Worm (Caenorhabditis elegans) whole organism, L1 larva: ENCODE data around the gene Y56A3A.28.

ENCODE experiments used
- C04F5.9 ChIP-seq: sonication (generic microtip); optimal IDR thresholded peaks from 2 replicates; lab custom pipeline; 2016; ENCODE audit warnings: missing genetic modification characterization, missing compliant biosample characterization
- C16A3.4 ChIP-seq: fragments of 150-350 bp; optimal IDR thresholded peaks from 2 replicates; lab custom pipeline; 2014; ENCODE audit warnings: missing biosample characterization, missing genetic modification characterization
- C34B4.2 ChIP-seq: sonication (generic microtip); optimal IDR thresholded peaks from 2 replicates; lab custom pipeline; 2017; ENCODE audit warnings: mild to moderate bottlenecking, missing genetic modification characterization, missing compliant biosample characterization
- F16B12.6 ChIP-seq: fragments of 150-350 bp; optimal IDR thresholded peaks from 2 replicates; lab custom pipeline; 2014; ENCODE audit warnings: missing biosample characterization, missing genetic modification characterization
- Y116A8C.19 ChIP-seq: sonication (generic microtip); optimal IDR thresholded peaks from 2 replicates; lab custom pipeline; 2016; ENCODE audit warnings: missing compliant biosample characterization, missing genetic modification characterization, borderline replicate concordance
- aly-2 ChIP-seq: fragments of 150-350 bp; optimal IDR thresholded peaks from 2 replicates; lab custom pipeline; 2014; ENCODE audit warnings: missing biosample characterization, missing genetic modification characterization
- ama-1 ChIP-seq: fragments of 150-350 bp; optimal IDR thresholded peaks from 2 replicates; lab custom pipeline; 2014
- blmp-1 ChIP-seq: fragments of 150-350 bp; optimal IDR thresholded peaks from 2 replicates; lab custom pipeline; 2014; ENCODE audit warnings: missing biosample characterization, missing genetic modification characterization
- ceh-63 ChIP-seq: fragments of 200-800 bp; sonication (Bioruptor generic); optimal IDR thresholded peaks from 2 replicates; lab custom pipeline; 2018; ENCODE audit warnings: mild to moderate bottlenecking, missing genetic modification characterization, missing compliant biosample characterization
- ceh-82 ChIP-seq, 3 experiments: fragments of 150-350 bp in 1 of 3; sonication (generic microtip) in 2 of 3; optimal IDR thresholded peaks; 2 replicates each; lab custom pipeline; 2014 to 2017; ENCODE audit warnings: missing biosample characterization in 3 of 3, missing genetic modification characterization in 3 of 3
- ceh-88 ChIP-seq: fragments of 200-800 bp; sonication (Bioruptor generic); IDR thresholded peaks from 2 replicates; pipeline ENCODE4 v1.3.6; 2022; ENCODE audit warnings: missing genetic modification characterization, missing compliant biosample characterization
- ceh-90 ChIP-seq: sonication (generic microtip); optimal IDR thresholded peaks from 2 replicates; lab custom pipeline; 2016; ENCODE audit warnings: missing genetic modification characterization, missing compliant biosample characterization
- ces-1 ChIP-seq: fragments of 150-350 bp; optimal IDR thresholded peaks from 2 replicates; lab custom pipeline; 2014; ENCODE audit warnings: missing biosample characterization, missing genetic modification reagents, missing genetic modification characterization
- dsc-1 ChIP-seq: sonication (generic microtip); optimal IDR thresholded peaks from 2 replicates; lab custom pipeline; 2016; ENCODE audit warnings: mild to moderate bottlenecking, missing genetic modification characterization, missing compliant biosample characterization
- efl-1 ChIP-seq, 4 experiments: fragments of 150-350 bp; optimal IDR thresholded peaks in 3 of 4; peaks in 1 of 4; 1 replicate in 1 of 4; 2 replicates in 3 of 4; lab custom pipeline; 2014; ENCODE audit warnings: missing biosample characterization in 2 of 4, missing genetic modification characterization in 2 of 4, missing genetic modification reagents in 2 of 4
- egl-13 ChIP-seq: sonication (generic microtip); optimal IDR thresholded peaks from 2 replicates; lab custom pipeline; 2016; ENCODE audit warnings: missing genotype, missing genetic modification reagents, missing genetic modification characterization, missing compliant biosample characterization
- egl-27 ChIP-seq, 2 experiments: fragments of 150-350 bp in 1 of 2; sonication (generic microtip); optimal IDR thresholded peaks; 3 replicates each; lab custom pipeline; 2017 to 2018; ENCODE audit warnings: missing biosample characterization in 2 of 2, missing genetic modification characterization in 2 of 2, missing genetic modification reagents in 2 of 2
- elt-3 ChIP-seq, 6 experiments: fragments of 150-350 bp in 1 of 6; sonication (generic microtip); optimal IDR thresholded peaks; 2 replicates each; lab custom pipeline; 2017 to 2018; ENCODE audit warnings: missing biosample characterization in 6 of 6, missing genetic modification characterization in 6 of 6, inconsistent platforms in 1 of 6
- fkh-10 ChIP-seq: sonication (generic microtip); optimal IDR thresholded peaks from 2 replicates; lab custom pipeline; 2017; ENCODE audit warnings: missing biosample characterization, missing genetic modification reagents, missing genetic modification characterization
- fkh-4 ChIP-seq: sonication (generic microtip); optimal IDR thresholded peaks from 2 replicates; lab custom pipeline; 2016; ENCODE audit warnings: missing compliant biosample characterization, missing genetic modification characterization, borderline replicate concordance
- fkh-8 ChIP-seq: sonication (generic microtip); optimal IDR thresholded peaks from 2 replicates; lab custom pipeline; 2016; ENCODE audit warnings: mild to moderate bottlenecking, missing genetic modification characterization, missing compliant biosample characterization
- fos-1 ChIP-seq: fragments of 150-350 bp; optimal IDR thresholded peaks from 2 replicates; lab custom pipeline; 2014; ENCODE audit warnings: missing biosample characterization, missing genetic modification characterization
- hpl-2 ChIP-seq: fragments of 150-350 bp; optimal IDR thresholded peaks from 2 replicates; lab custom pipeline; 2014; ENCODE audit warnings: missing biosample characterization, missing genetic modification reagents, missing genetic modification characterization
- isw-1 ChIP-seq: fragments of 200-800 bp; sonication (Bioruptor generic); IDR thresholded peaks from 2 replicates; pipeline ENCODE4 v1.3.6; 2022; ENCODE audit warnings: missing genetic modification characterization, missing compliant biosample characterization
- jun-1 ChIP-seq: fragments of 150-350 bp; optimal IDR thresholded peaks from 2 replicates; lab custom pipeline; 2014; ENCODE audit warnings: missing biosample characterization, missing genetic modification reagents, missing genetic modification characterization
- lin-14 ChIP-seq: fragments of 200-800 bp; sonication (Bioruptor generic); optimal IDR thresholded peaks from 2 replicates; lab custom pipeline; 2018; ENCODE audit warnings: mild to moderate bottlenecking, missing genetic modification characterization, moderate library complexity, missing compliant biosample characterization
- lin-35 ChIP-seq, 2 experiments: fragments of 150-350 bp; optimal IDR thresholded peaks; 2 replicates each; lab custom pipeline; 2014; ENCODE audit warnings: missing biosample characterization in 2 of 2, missing genetic modification characterization in 2 of 2, missing genetic modification reagents in 2 of 2
- lin-39 ChIP-seq: fragments of 150-350 bp; optimal IDR thresholded peaks from 2 replicates; lab custom pipeline; 2014; ENCODE audit warnings: missing biosample characterization, missing genetic modification reagents, missing genetic modification characterization
- lsy-2 ChIP-seq, 2 experiments: fragments of 150-350 bp; optimal IDR thresholded peaks; 2 replicates each; lab custom pipeline; 2014; ENCODE audit warnings: missing biosample characterization in 2 of 2, missing genetic modification characterization in 2 of 2
- mab-9 ChIP-seq: fragments of 200-800 bp; sonication (Bioruptor generic); IDR thresholded peaks from 2 replicates; pipeline ENCODE4 v1.3.6; 2022; ENCODE audit warnings: missing genetic modification reagents, missing genetic modification characterization, missing compliant biosample characterization
- mef-2 ChIP-seq: fragments of 150-350 bp; optimal IDR thresholded peaks from 2 replicates; lab custom pipeline; 2014; ENCODE audit warnings: missing biosample characterization, missing genetic modification characterization
- nhr-11 ChIP-seq: fragments of 150-350 bp; optimal IDR thresholded peaks from 2 replicates; lab custom pipeline; 2014; ENCODE audit warnings: missing biosample characterization, missing genetic modification characterization
- nhr-19 ChIP-seq: fragments of 200-800 bp; sonication (Bioruptor generic); conservative IDR thresholded peaks from 2 replicates; pipeline ENCODE4 v1.3.6; 2022; ENCODE audit warnings: missing genetic modification characterization, missing compliant biosample characterization
- nhr-237 ChIP-seq: fragments of 150-350 bp; optimal IDR thresholded peaks from 2 replicates; lab custom pipeline; 2014; ENCODE audit warnings: missing biosample characterization, missing genetic modification characterization
- nhr-47 ChIP-seq: sonication (generic microtip); optimal IDR thresholded peaks from 2 replicates; lab custom pipeline; 2016; ENCODE audit warnings: mild to moderate bottlenecking, missing genetic modification characterization, moderate library complexity, missing compliant biosample characterization
- nhr-71 ChIP-seq: sonication (generic microtip); optimal IDR thresholded peaks from 2 replicates; lab custom pipeline; 2016; ENCODE audit warnings: mild to moderate bottlenecking, missing genetic modification characterization, moderate library complexity, missing compliant biosample characterization
- nhr-85 ChIP-seq: sonication (generic microtip); peaks from one replicate; lab custom pipeline; 2016; ENCODE audit warnings: missing genetic modification characterization, inconsistent platforms, missing compliant biosample characterization
- pax-3 ChIP-seq: fragments of 200-800 bp; sonication (Bioruptor generic); optimal IDR thresholded peaks from 2 replicates; lab custom pipeline; 2018; ENCODE audit warnings: mild to moderate bottlenecking, missing genetic modification characterization, moderate library complexity, missing compliant biosample characterization
- snpc-4 ChIP-seq: fragments of 150-350 bp; optimal IDR thresholded peaks from 2 replicates; lab custom pipeline; 2014; ENCODE audit warnings: missing biosample characterization, missing genetic modification characterization
- snu-23 ChIP-seq: sonication (generic microtip); optimal IDR thresholded peaks from 2 replicates; lab custom pipeline; 2016; ENCODE audit warnings: missing genetic modification characterization, missing compliant biosample characterization
- sox-4 ChIP-seq: sonication (generic microtip); optimal IDR thresholded peaks from 2 replicates; lab custom pipeline; 2016; ENCODE audit warnings: missing genetic modification characterization, missing compliant biosample characterization
- sup-37 ChIP-seq: fragments of 200-800 bp; sonication (Bioruptor generic); optimal IDR thresholded peaks from 2 replicates; lab custom pipeline; 2018; ENCODE audit warnings: mild to moderate bottlenecking, missing genetic modification characterization, missing compliant biosample characterization
- swsn-7 ChIP-seq: sonication (generic microtip); optimal IDR thresholded peaks from 2 replicates; lab custom pipeline; 2016; ENCODE audit warnings: missing genetic modification characterization, missing compliant biosample characterization
- tbx-2 ChIP-seq: sonication (generic microtip); optimal IDR thresholded peaks from 2 replicates; lab custom pipeline; 2016; ENCODE audit warnings: missing genetic modification characterization, missing compliant biosample characterization
- unc-86 ChIP-seq: sonication (generic microtip); optimal IDR thresholded peaks from 2 replicates; lab custom pipeline; 2016; ENCODE audit warnings: missing genetic modification characterization, missing compliant biosample characterization
- xbp-1 ChIP-seq: sonication (generic microtip); optimal IDR thresholded peaks from 2 replicates; lab custom pipeline; 2016; ENCODE audit warnings: missing genetic modification characterization, missing compliant biosample characterization
- ztf-4 ChIP-seq: fragments of 150-350 bp; optimal IDR thresholded peaks from 2 replicates; lab custom pipeline; 2014; ENCODE audit warnings: missing biosample characterization, missing genetic modification characterization

Y56A3A.28 gene

DNA sequence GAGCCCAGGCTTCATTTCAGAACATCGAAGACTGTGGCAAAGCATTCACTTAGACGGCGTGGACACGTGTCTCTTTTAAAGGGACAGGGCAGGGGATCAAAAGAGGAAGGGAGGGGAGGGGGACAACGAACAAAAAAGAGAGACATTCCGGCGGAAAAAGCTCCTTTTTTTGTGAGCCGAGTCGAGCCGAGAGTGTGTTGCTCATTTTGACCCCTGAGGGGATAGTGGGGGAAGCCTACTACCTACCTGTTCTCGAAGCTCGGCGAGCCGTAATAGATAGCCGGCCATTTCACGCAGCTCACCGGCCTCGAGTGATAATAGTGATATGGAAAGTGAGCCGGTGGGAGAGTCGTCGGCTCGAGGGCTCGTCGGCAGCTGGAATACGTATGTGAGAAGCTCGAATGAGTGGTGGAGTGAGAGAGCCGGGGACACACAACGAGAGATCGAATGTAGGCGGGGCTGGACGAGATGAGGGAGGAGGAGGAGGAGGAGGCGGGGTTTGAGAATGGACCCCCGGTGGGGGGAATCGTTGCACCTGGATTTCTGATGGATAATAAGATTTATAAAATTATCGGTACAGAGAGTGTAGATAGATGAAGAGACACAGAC is 34.4 kb downstream of the Y56A3A.28 start (continued):
- no peak for TF ChIP-seq nhr-19 (GFP tag; lab: Robert Waterston, UW)
- no peak for TF ChIP-seq sox-4 (tag; lab: Kevin White, UChicago)
- peak; percentile 34 for TF ChIP-seq lin-14 (GFP tag; lab: Kevin White, UChicago)
- no peak for TF ChIP-seq ceh-63 (GFP tag; lab: Kevin White, UChicago)
- no peak for TF ChIP-seq ama-1 (lab: Kevin White, UChicago)
- TF ChIP-seq mef-2 = no peak
- TF ChIP-seq dsc-1 = peak; percentile 6
- no peak for TF ChIP-seq snu-23 (GFP tag; lab: Kevin White, UChicago)

- no peak for TF ChIP-seq blmp-1
- TF ChIP-seq sup-37 (GFP tag; lab: Kevin White, UChicago) = no peak
- TF ChIP-seq sox-4 (tag; lab: Kevin White, UChicago) = peak; percentile 27
- TF ChIP-seq F16B12.6 (tag; lab: Kevin White, UChicago) = no peak
- no peak for TF ChIP-seq efl-1 (optimal IDR thresholded peaks at IDR 0.05; lab: Kevin White, UChicago)
- peak in 1 of 2 experiments; percentile 92 for TF ChIP-seq efl-1 (GFP tag; optimal IDR thresholded peaks at IDR 0.05 in 1 of 2; lab: Kevin White, UChicago)
- no peak for TF ChIP-seq hpl-2
- TF ChIP-seq egl-13 = peak; percentile 75
- no peak for TF ChIP-seq Y116A8C.19 (tag; lab: Kevin White, UChicago)
- peak; percentile 11 for TF ChIP-seq isw-1 (GFP tag; lab: Robert Waterston, UW)
- peak; percentile 60 for TF ChIP-seq nhr-71 (tag; lab: Kevin White, UChicago)
- TF ChIP-seq ztf-4 (tag; lab: Kevin White, UChicago) = no peak
- TF ChIP-seq aly-2 (tag; lab: Kevin White, UChicago) = peak; percentile 22
- TF ChIP-seq C04F5.9 (tag; lab: Kevin White, UChicago) = no peak
- TF ChIP-seq xbp-1 (tag; lab: Kevin White, UChicago) = peak; percentile 9
- no peak for TF ChIP-seq ceh-90 (tag; lab: Kevin White, UChicago)
- TF ChIP-seq nhr-85 (tag; lab: Kevin White, UChicago) = no peak
- TF ChIP-seq ces-1 (GFP tag; lab: Kevin White, UChicago) = no peak
- peak; percentile 20 for TF ChIP-seq fkh-10 (GFP tag; lab: Kevin White, UChicago)
- TF ChIP-seq tbx-2 (tag; lab: Kevin White, UChicago) = peak; percentile 12
- peak; percentile 45 for TF ChIP-seq swsn-7
- peak; percentile 14 for TF ChIP-seq snpc-4 (tag; lab: Kevin White, UChicago)
- TF ChIP-seq fkh-4 (tag; lab: Kevin White, UChicago) = no peak
- peak; percentile 31 for TF ChIP-seq dsc-1
- no peak for TF ChIP-seq jun-1 (tag; lab: Kevin White, UChicago)
- TF ChIP-seq C16A3.4 (tag; lab: Kevin White, UChicago) = no peak
- peak; percentile 1 for TF ChIP-seq mef-2
- peak in 2 of 3 experiments; percentile 13 to 52 for TF ChIP-seq ceh-82 (tag; optimal IDR thresholded peaks at IDR 0.05; lab: Kevin White, UChicago)
- TF ChIP-seq egl-27 (tag; optimal IDR thresholded peaks at IDR 0.05; lab: Kevin White, UChicago) = no peak
- no peak for TF ChIP-seq nhr-11 (tag; lab: Kevin White, UChicago)
- peak; percentile 17 for TF ChIP-seq fos-1 (tag; lab: Kevin White, UChicago)
- TF ChIP-seq C34B4.2 = no peak
- TF ChIP-seq unc-86 = peak; percentile 18
- no peak for TF ChIP-seq mab-9 (GFP tag; lab: Robert Waterston, UW)
- TF ChIP-seq lin-35 (GFP tag; optimal IDR thresholded peaks at IDR 0.05; lab: Kevin White, UChicago) = peak in 1 of 2 experiments; percentile 6
- TF ChIP-seq nhr-47 (tag; lab: Kevin White, UChicago) = peak; percentile 65
- TF ChIP-seq lin-14 (GFP tag; lab: Kevin White, UChicago) = peak; percentile 86
- no peak for TF ChIP-seq elt-3 (tag; optimal IDR thresholded peaks at IDR 0.05; lab: Kevin White, UChicago)
- peak; percentile 13 for TF ChIP-seq snu-23 (GFP tag; lab: Kevin White, UChicago)
- no peak for TF ChIP-seq nhr-237 (tag; lab: Kevin White, UChicago)
- TF ChIP-seq pax-3 (tag; lab: Kevin White, UChicago) = peak; percentile 23
- no peak for TF ChIP-seq ceh-88
- peak; percentile 90 for TF ChIP-seq fkh-8 (tag; lab: Kevin White, UChicago)
- TF ChIP-seq lin-39 (tag; lab: Kevin White, UChicago) = no peak
- peak in 1 of 2 experiments; percentile 41 for TF ChIP-seq lsy-2 (tag; optimal IDR thresholded peaks at IDR 0.05; lab: Kevin White, UChicago)
These were observed 35.3 kb downstream of the Y56A3A.28 start for ce11 chrIII:11935948-11936280.
